Fruit fly (Drosophila melanogaster) whole organism: ENCODE results near the gene Dab.
A peak's percentile ranks its signal among the peaks of the same experiment; 100 is the strongest.

Experiments
- CG8478 ChIP-seq: fragments of >200 bp; optimal IDR thresholded peaks from 2 replicates; lab custom pipeline; 2018; ENCODE audit warnings: inconsistent platforms
- Dll ChIP-seq: fragments of >200 bp; optimal IDR thresholded peaks from 2 replicates; lab custom pipeline; 2017
- EcR ChIP-seq, 2 experiments: fragments of >200 bp; optimal IDR thresholded peaks; 2 replicates each; lab custom pipeline; 2017; ENCODE audit warnings: missing biosample characterization in 2 of 2, missing genetic modification characterization in 2 of 2, missing genetic modification reagents in 2 of 2
- pan ChIP-seq: fragments of >200 bp; optimal IDR thresholded peaks from 2 replicates; lab custom pipeline; 2017
- psq ChIP-seq: fragments of >200 bp; optimal IDR thresholded peaks from 2 replicates; lab custom pipeline; 2017
- usp ChIP-seq: fragments of >200 bp; optimal IDR thresholded peaks from 2 replicates; lab custom pipeline; 2017; ENCODE audit warnings: missing biosample characterization, missing genetic modification characterization, mixed read lengths

Gene Dab

dm6 chr3L:16705630-16706029 is 6.3 kb upstream of the Dab start:
- TF ChIP-seq CG8478 (lab: Kevin White, UChicago) (no peak), psq (lab: Kevin White, UChicago) (no peak), Dll (lab: Kevin White, UChicago) (no peak), EcR (GFP tag; optimal IDR thresholded peaks at IDR 0.05; lab: Kevin White, UChicago) (no peak), pan (no peak), usp (GFP tag; lab: Kevin White, UChicago) (no peak)

- TF ChIP-seq pan (no peak), EcR (GFP tag; optimal IDR thresholded peaks at IDR 0.05; lab: Kevin White, UChicago) (no peak), Dll (lab: Kevin White, UChicago) (no peak), CG8478 (lab: Kevin White, UChicago) (no peak)
Observed at dm6 chr3L:16708738-16709350, 3.1 kb upstream of the Dab start.

- no peak for TF ChIP-seq EcR (GFP tag; optimal IDR thresholded peaks at IDR 0.05; lab: Kevin White, UChicago)
- TF ChIP-seq CG8478 (lab: Kevin White, UChicago) = no peak
- TF ChIP-seq pan = no peak
Observed at dm6 chr3L:16709673-16710257, 2.2 kb upstream of the Dab start.

- TF ChIP-seq pan (no peak), CG8478 (lab: Kevin White, UChicago) (no peak), usp (GFP tag; lab: Kevin White, UChicago) (no peak), EcR (GFP tag; optimal IDR thresholded peaks at IDR 0.05; lab: Kevin White, UChicago) (no peak), psq (lab: Kevin White, UChicago) (no peak)
Observed at dm6 chr3L:16710258-16711020, 1.5 kb upstream of the Dab start.

- no peak for TF ChIP-seq usp (GFP tag; lab: Kevin White, UChicago)
- no peak for TF ChIP-seq pan
- TF ChIP-seq psq (lab: Kevin White, UChicago) = no peak
- TF ChIP-seq Dll (lab: Kevin White, UChicago) = no peak
- no peak for TF ChIP-seq EcR (GFP tag; optimal IDR thresholded peaks at IDR 0.05; lab: Kevin White, UChicago)
Observed at dm6 chr3L:16712371-16712770, 445 bp downstream of the Dab start.

- TF ChIP-seq pan (no peak), Dll (lab: Kevin White, UChicago) (peak; percentile 19)
Observed at dm6 chr3L:16713446-16714192, 1.7 kb downstream of the Dab start.

- TF ChIP-seq psq (lab: Kevin White, UChicago) = no peak
- no peak for TF ChIP-seq CG8478 (lab: Kevin White, UChicago)
- no peak for TF ChIP-seq Dll (lab: Kevin White, UChicago)
- no peak for TF ChIP-seq pan
- TF ChIP-seq EcR (GFP tag; optimal IDR thresholded peaks at IDR 0.05; lab: Kevin White, UChicago) = no peak
- TF ChIP-seq usp (GFP tag; lab: Kevin White, UChicago) = no peak
Observed at dm6 chr3L:16714193-16714538, 2.2 kb downstream of the Dab start.

- TF ChIP-seq CG8478 (lab: Kevin White, UChicago) = no peak
- TF ChIP-seq usp (GFP tag; lab: Kevin White, UChicago) = no peak
- no peak for TF ChIP-seq EcR (GFP tag; optimal IDR thresholded peaks at IDR 0.05; lab: Kevin White, UChicago)
- TF ChIP-seq psq (lab: Kevin White, UChicago) = no peak
- TF ChIP-seq pan = no peak
- TF ChIP-seq Dll (lab: Kevin White, UChicago) = no peak
Observed at dm6 chr3L:16724561-16724960, 12.6 kb downstream of the Dab start, which contains the start of gene CG13031. CG13031 (plus strand) TSS chr3L:16724861.

dm6 chr3L:16726069-16726591 is 14.2 kb downstream of the Dab start, which contains the start of the genes CG13026 and PGRP-SB2:
CG13026 (minus strand) TSS chr3L:16726169.
PGRP-SB2 (plus strand) TSS chr3L:16726541.
- TF ChIP-seq psq (lab: Kevin White, UChicago) (no peak), CG8478 (lab: Kevin White, UChicago) (no peak), pan (no peak), Dll (lab: Kevin White, UChicago) (no peak), usp (GFP tag; lab: Kevin White, UChicago) (no peak), EcR (GFP tag; optimal IDR thresholded peaks at IDR 0.05; lab: Kevin White, UChicago) (no peak)

dm6 chr3L:16727939-16728635 is 16.2 kb downstream of the Dab start, which contains the start of gene PGRP-SB1:
PGRP-SB1 (minus strand) TSS chr3L:16727989.
- TF ChIP-seq pan (peak; percentile 70), EcR (GFP tag; optimal IDR thresholded peaks at IDR 0.05; lab: Kevin White, UChicago) (no peak)

- TF ChIP-seq Dll (lab: Kevin White, UChicago) = no peak
- no peak for TF ChIP-seq CG8478 (lab: Kevin White, UChicago)
- no peak for TF ChIP-seq pan
- TF ChIP-seq EcR (GFP tag; optimal IDR thresholded peaks at IDR 0.05; lab: Kevin White, UChicago) = no peak
- no peak for TF ChIP-seq psq (lab: Kevin White, UChicago)
- no peak for TF ChIP-seq usp (GFP tag; lab: Kevin White, UChicago)
Observed at dm6 chr3L:16730645-16731044, 18.7 kb downstream of the Dab start, which contains the start of gene Dbp73D. Dbp73D (minus strand) TSS chr3L:16730818.
